Worm (Caenorhabditis elegans) whole organism, L2 larva: ENCODE data around the gene szy-20.

Source experiments
- F13H6.1 ChIP-seq: sonication (generic microtip); optimal IDR thresholded peaks from 2 replicates; lab custom pipeline; 2016; ENCODE audit warnings: missing genetic modification characterization, missing compliant biosample characterization
- lin-13 ChIP-seq: fragments of 150-350 bp; optimal IDR thresholded peaks from 2 replicates; lab custom pipeline; 2014; ENCODE audit warnings: missing biosample characterization, missing genetic modification reagents, missing genetic modification characterization
- nhr-11 ChIP-seq: fragments of 150-350 bp; optimal IDR thresholded peaks from 2 replicates; lab custom pipeline; 2014; ENCODE audit warnings: missing biosample characterization, missing genetic modification characterization
- nhr-12 ChIP-seq: fragments of 150-350 bp; optimal IDR thresholded peaks from 2 replicates; lab custom pipeline; 2014; ENCODE audit warnings: missing biosample characterization, missing genetic modification characterization
- nhr-23 ChIP-seq: fragments of 150-350 bp; optimal IDR thresholded peaks from 2 replicates; lab custom pipeline; 2014; ENCODE audit warnings: missing biosample characterization, missing genetic modification reagents, missing genetic modification characterization
- nhr-237 ChIP-seq: fragments of 150-350 bp; optimal IDR thresholded peaks from 2 replicates; lab custom pipeline; 2014; ENCODE audit warnings: missing biosample characterization, missing genetic modification characterization
- nhr-77 ChIP-seq: fragments of 150-350 bp; optimal IDR thresholded peaks from 2 replicates; lab custom pipeline; 2014; ENCODE audit warnings: missing biosample characterization, missing genetic modification characterization
- snpc-4 ChIP-seq: fragments of 150-350 bp; optimal IDR thresholded peaks from 2 replicates; lab custom pipeline; 2014; ENCODE audit warnings: missing biosample characterization, missing genetic modification characterization
- unc-62 ChIP-seq: fragments of 150-350 bp; optimal IDR thresholded peaks from 2 replicates; lab custom pipeline; 2014; ENCODE audit warnings: missing biosample characterization, missing genetic modification reagents, missing genetic modification characterization
- zag-1 ChIP-seq: fragments of 150-350 bp; optimal IDR thresholded peaks from 2 replicates; lab custom pipeline; 2014; ENCODE audit warnings: missing biosample characterization, missing genetic modification characterization

ce11 chrII:8990267-8990666, 21.1 kb upstream of the szy-20 start:
- TF ChIP-seq nhr-77 (tag; lab: Kevin White, UChicago): no peak
- no peak for TF ChIP-seq snpc-4 (tag; lab: Kevin White, UChicago)
- TF ChIP-seq nhr-23 (tag; lab: Kevin White, UChicago): no peak
- TF ChIP-seq nhr-12 (tag; lab: Kevin White, UChicago): no peak
- no peak for TF ChIP-seq lin-13
- no peak for TF ChIP-seq unc-62 (GFP tag; lab: Kevin White, UChicago)
- no peak for TF ChIP-seq F13H6.1 (tag; lab: Kevin White, UChicago)
- no peak for TF ChIP-seq nhr-237 (tag; lab: Kevin White, UChicago)
- no peak for TF ChIP-seq nhr-11 (tag; lab: Kevin White, UChicago)
- no peak for TF ChIP-seq zag-1 (tag; lab: Kevin White, UChicago)
